Worm (Caenorhabditis elegans): ENCODE data around the gene rpa-1.

DNA sequence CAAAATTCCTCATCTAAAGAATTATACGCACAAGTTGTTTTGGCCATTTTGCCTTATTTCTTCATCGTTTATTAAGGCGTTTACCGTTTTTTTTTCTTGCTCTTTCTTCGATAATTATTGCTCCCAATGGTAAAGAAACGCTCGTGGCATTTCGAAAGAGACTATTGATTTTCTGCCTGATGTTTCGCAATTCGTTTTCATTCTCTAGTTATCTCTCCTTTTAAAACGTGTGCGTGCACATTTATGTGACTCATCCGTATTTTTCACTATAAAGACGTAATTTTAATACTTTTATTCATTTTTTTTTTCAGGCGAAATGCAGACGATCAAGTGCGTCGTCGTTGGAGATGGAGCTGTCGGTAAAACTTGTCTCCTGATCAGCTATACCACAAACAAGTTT lies 48.2 kb upstream of the rpa-1 start, which contains the start of gene cdc-42:
- no peak for TF ChIP-seq nfya-1 (tag; optimal IDR thresholded peaks at IDR 0.05)
- TF ChIP-seq pax-1 (tag; optimal IDR thresholded peaks at IDR 0.05) = no peak
- no peak for TF ChIP-seq elt-2 (tag; optimal IDR thresholded peaks at IDR 0.05)
- TF ChIP-seq pros-1 (tag; optimal IDR thresholded peaks at IDR 0.05) = no peak
- no peak for TF ChIP-seq pag-3 (tag; optimal IDR thresholded peaks at IDR 0.05; ENCODE audit: borderline replicate concordance)
- TF ChIP-seq hlh-30 (tag; optimal IDR thresholded peaks at IDR 0.05; ENCODE audit: insufficient read depth) = no peak
- no peak for TF ChIP-seq fkh-10 (GFP tag; optimal IDR thresholded peaks at IDR 0.05)
- TF ChIP-seq pqm-1 (tag; optimal IDR thresholded peaks at IDR 0.05) = no peak
- no peak for TF ChIP-seq nhr-232 (tag; optimal IDR thresholded peaks at IDR 0.05)
- TF ChIP-seq gmeb-2 (tag; optimal IDR thresholded peaks at IDR 0.05) = no peak
- no peak for TF ChIP-seq ceh-24 (tag; optimal IDR thresholded peaks at IDR 0.05)
- no peak for TF ChIP-seq unc-86 (tag; optimal IDR thresholded peaks at IDR 0.05)

All from whole organism, late embryonic.